Worm (Caenorhabditis elegans): ENCODE results near the gene hpx-2.

- TF ChIP-seq flt-1 (GFP tag; IDR thresholded peaks at IDR 0.05) (no peak), klf-2 (GFP tag; conservative IDR thresholded peaks at IDR 0.05) (no peak), ztf-23 (GFP tag; IDR thresholded peaks at IDR 0.05) (no peak)
Observed at ce11 chrV:13830813-13831212, 19.5 kb upstream of the hpx-2 start, which contains the start of gene str-165.
